Worm (Caenorhabditis elegans): Measurements from ENCODE around the gene Y43C5A.7.
"Not testable (repeated sequence)": the region's sequence is repeated elsewhere in the genome, so short reads cannot be mapped to it uniquely, and the experiment has no call there.

DNA sequence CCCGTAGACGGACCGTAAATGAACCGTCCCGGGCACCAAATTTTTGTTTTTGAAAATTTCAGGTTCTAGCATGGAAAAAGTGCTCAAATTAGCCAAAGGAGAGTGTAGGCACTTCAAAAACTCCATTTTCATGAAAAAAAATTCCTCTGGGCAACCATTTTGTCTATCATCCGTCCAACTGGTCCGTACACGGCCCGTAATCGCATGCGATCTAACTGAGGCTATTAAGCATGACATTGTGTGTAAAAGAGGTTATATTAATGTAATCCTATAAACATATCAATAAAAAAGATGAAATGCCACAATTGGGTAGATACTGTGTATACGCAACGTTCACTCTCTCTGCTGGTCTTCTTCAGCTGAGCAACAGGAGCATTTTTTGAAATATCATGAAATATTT is 45.6 kb downstream of the Y43C5A.7 start, which contains the start of gene R09E10.1:
- TF ChIP-seq tbx-37 (GFP tag; conservative IDR thresholded peaks at IDR 0.05); pes-1 (GFP tag; IDR thresholded peaks at IDR 0.05); ama-1 (optimal IDR thresholded peaks at IDR 0.05); hnd-1 (tag; optimal IDR thresholded peaks at IDR 0.05); tbx-11 (GFP tag; IDR thresholded peaks at IDR 0.05); hmg-4 (GFP tag; optimal IDR thresholded peaks at IDR 0.05); F13C5.2 (tag; optimal IDR thresholded peaks at IDR 0.05); scrt-1 (GFP tag; IDR thresholded peaks at IDR 0.05); flt-1 (GFP tag; IDR thresholded peaks at IDR 0.05): not testable (repeated sequence)

Measured in whole organism, early embryonic.